Worm (Caenorhabditis elegans) whole organism, dauer: Measurements from ENCODE around the gene W09G12.6.

Experiments
- unc-62 ChIP-seq: sonication (generic microtip); optimal IDR thresholded peaks from 2 replicates; lab custom pipeline; 2017; ENCODE audit warnings: missing biosample characterization, missing genetic modification reagents, missing genetic modification characterization

W09G12.6 gene

ce11 chrIV:1232419-1233145 is 893 bp downstream of the W09G12.6 start:
- no peak for TF ChIP-seq unc-62 (GFP tag; lab: Kevin White, UChicago)

- TF ChIP-seq unc-62 (GFP tag; lab: Kevin White, UChicago) = no peak
Measured at ce11 chrIV:1234780-1235179, 3.1 kb downstream of the W09G12.6 start.

- TF ChIP-seq unc-62 (GFP tag; lab: Kevin White, UChicago) = no peak
Measured at ce11 chrIV:1235785-1236184, 4.1 kb downstream of the W09G12.6 start.

- no peak for TF ChIP-seq unc-62 (GFP tag; lab: Kevin White, UChicago)
Measured at ce11 chrIV:1238147-1238546, 6.5 kb downstream of the W09G12.6 start.

ce11 chrIV:1239686-1240085 is 8.0 kb downstream of the W09G12.6 start, which contains the start of gene F38A1.8:
Gene F38A1.8, minus strand, starts transcription at chrIV:1239852.
- no peak for TF ChIP-seq unc-62 (GFP tag; lab: Kevin White, UChicago)

- TF ChIP-seq unc-62 (GFP tag; lab: Kevin White, UChicago) = no peak
Measured at ce11 chrIV:1243295-1243694, 11.6 kb downstream of the W09G12.6 start, which contains the start of gene F38A1.15. Gene F38A1.15, minus strand, starts transcription at chrIV:1243395.

- TF ChIP-seq unc-62 (GFP tag; lab: Kevin White, UChicago) = no peak
Measured at ce11 chrIV:1245244-1245643, 13.6 kb downstream of the W09G12.6 start, which contains the start of gene F38A1.9. Gene F38A1.9, minus strand, starts transcription at chrIV:1245344.

ce11 chrIV:1246762-1247436 is 15.2 kb downstream of the W09G12.6 start, which contains the start of the genes clec-165 and F38A1.11:
Gene clec-165, minus strand, starts transcription at chrIV:1246886.
Gene F38A1.11, plus strand, starts transcription at chrIV:1247386.
- TF ChIP-seq unc-62 (GFP tag; lab: Kevin White, UChicago) = no peak

- TF ChIP-seq unc-62 (GFP tag; lab: Kevin White, UChicago) = no peak
Measured at ce11 chrIV:1251242-1251911, 19.7 kb downstream of the W09G12.6 start, which contains the start of the genes clec-166 and F38A1.6. Gene clec-166, minus strand, starts transcription at chrIV:1251342. Gene F38A1.6, plus strand, starts transcription at chrIV:1251861.

ce11 chrIV:1255632-1256031 is 23.9 kb downstream of the W09G12.6 start, which contains the start of gene clec-167:
Gene clec-167, minus strand, starts transcription at chrIV:1255732.
- TF ChIP-seq unc-62 (GFP tag; lab: Kevin White, UChicago) = no peak

- TF ChIP-seq unc-62 (GFP tag; lab: Kevin White, UChicago) = no peak
Measured at ce11 chrIV:1256723-1257122, 25.0 kb downstream of the W09G12.6 start, which contains the start of gene clec-168. Gene clec-168, plus strand, starts transcription at chrIV:1256969.

- TF ChIP-seq unc-62 (GFP tag; lab: Kevin White, UChicago) = no peak
Measured at ce11 chrIV:1260474-1260873, 28.8 kb downstream of the W09G12.6 start.

ce11 chrIV:1261024-1261423 is 29.3 kb downstream of the W09G12.6 start, which contains the start of gene clec-169:
Gene clec-169, plus strand, starts transcription at chrIV:1261324.
- no peak for TF ChIP-seq unc-62 (GFP tag; lab: Kevin White, UChicago)

ce11 chrIV:1261930-1262329 is 30.2 kb downstream of the W09G12.6 start:
- no peak for TF ChIP-seq unc-62 (GFP tag; lab: Kevin White, UChicago)

- TF ChIP-seq unc-62 (GFP tag; lab: Kevin White, UChicago) = no peak
Measured at ce11 chrIV:1264928-1265327, 33.2 kb downstream of the W09G12.6 start, which contains the start of gene F38A1.13. Gene F38A1.13, plus strand, starts transcription at chrIV:1265228.
